Worm (Caenorhabditis elegans) whole organism, L4 larva: Measurements from ENCODE around the gene cept-1.

ENCODE experiments used
- F37D6.2 ChIP-seq: sonication (generic microtip); optimal IDR thresholded peaks from 2 replicates; lab custom pipeline; 2016; ENCODE audit warnings: mild to moderate bottlenecking, missing genetic modification characterization, missing compliant biosample characterization
- F44E2.7 ChIP-seq: fragments of 200-800 bp; sonication (Bioruptor generic); IDR thresholded peaks from 2 replicates; pipeline ENCODE4 v2.1.2; 2022; ENCODE audit warnings: missing genetic modification characterization, missing compliant biosample characterization
- Y48G9A.11 ChIP-seq: fragments of 200-800 bp; sonication (Bioruptor generic); IDR thresholded peaks from 2 replicates; pipeline ENCODE4 v1.3.6; 2022; ENCODE audit warnings: missing genetic modification reagents, missing genetic modification characterization, missing compliant biosample characterization
- ZK546.5 ChIP-seq, 2 experiments: sonication (generic microtip); optimal IDR thresholded peaks; 2 replicates each; lab custom pipeline; 2017; ENCODE audit warnings: missing biosample characterization in 2 of 2, missing genetic modification characterization in 2 of 2
- aha-1 ChIP-seq: fragments of 150-350 bp; peaks from one replicate; lab custom pipeline; 2014; ENCODE audit warnings: missing biosample characterization, missing genetic modification characterization
- aly-2 ChIP-seq: sonication (generic microtip); optimal IDR thresholded peaks from 2 replicates; lab custom pipeline; 2018; ENCODE audit warnings: missing biosample characterization, missing genetic modification characterization
- arid-1 ChIP-seq: fragments of 200-800 bp; sonication (Bioruptor generic); conservative IDR thresholded peaks from 2 replicates; pipeline ENCODE4 v1.3.6; 2022; ENCODE audit warnings: missing genetic modification reagents, missing genetic modification characterization, missing compliant biosample characterization
- ceh-28 ChIP-seq: fragments of 150-350 bp; optimal IDR thresholded peaks from 2 replicates; lab custom pipeline; 2014; ENCODE audit warnings: missing biosample characterization, missing genetic modification reagents, missing genetic modification characterization
- cey-2 ChIP-seq: sonication (generic microtip); optimal IDR thresholded peaks from 3 replicates; lab custom pipeline; 2017; ENCODE audit warnings: missing genetic modification characterization, mild to moderate bottlenecking, missing compliant biosample characterization, antibody characterized with exemption, borderline replicate concordance; ENCODE audit not compliant: insufficient read depth
- daf-19 ChIP-seq: fragments of 200-800 bp; sonication (Bioruptor generic); conservative IDR thresholded peaks from 2 replicates; pipeline ENCODE4 v1.3.6; 2022; ENCODE audit warnings: missing genetic modification characterization, missing compliant biosample characterization
- dmd-6 ChIP-seq: fragments of 200-800 bp; sonication (Bioruptor generic); IDR thresholded peaks from 2 replicates; pipeline ENCODE4 v1.3.6; 2022; ENCODE audit warnings: missing genetic modification reagents, missing genetic modification characterization, missing compliant biosample characterization
- dmd-9 ChIP-seq: fragments of 200-800 bp; sonication (Bioruptor generic); IDR thresholded peaks from 2 replicates; pipeline ENCODE4 v1.3.6; 2022; ENCODE audit warnings: missing genetic modification reagents, missing genetic modification characterization, missing compliant biosample characterization
- dpl-1 ChIP-seq: fragments of 150-350 bp; optimal IDR thresholded peaks from 2 replicates; lab custom pipeline; 2014; ENCODE audit warnings: missing biosample characterization, missing genetic modification reagents, missing genetic modification characterization
- dve-1 ChIP-seq: sonication (generic microtip); optimal IDR thresholded peaks from 2 replicates; lab custom pipeline; 2017; ENCODE audit warnings: antibody characterized with exemption, mild to moderate bottlenecking, missing genetic modification characterization, missing compliant biosample characterization; ENCODE audit not compliant: insufficient read depth
- egl-43 ChIP-seq: fragments of 200-800 bp; sonication (Bioruptor generic); IDR thresholded peaks from 2 replicates; pipeline ENCODE4 v1.3.6; 2022; ENCODE audit warnings: missing genetic modification reagents, missing genetic modification characterization, missing compliant biosample characterization
- hmg-1.1 ChIP-seq: fragments of 200-800 bp; sonication (Bioruptor generic); IDR thresholded peaks from 2 replicates; pipeline ENCODE4 v1.3.6; 2022; ENCODE audit warnings: missing genetic modification reagents, missing genetic modification characterization, missing compliant biosample characterization
- lim-7 ChIP-seq: fragments of 200-800 bp; sonication (Bioruptor generic); IDR thresholded peaks from 2 replicates; pipeline ENCODE4 v1.3.6; 2022; ENCODE audit warnings: missing genetic modification characterization, missing compliant biosample characterization
- lin-1 ChIP-seq: fragments of 200-800 bp; sonication (Bioruptor generic); IDR thresholded peaks from 2 replicates; pipeline ENCODE4 v1.3.6; 2022; ENCODE audit warnings: missing genetic modification reagents, missing genetic modification characterization, missing compliant biosample characterization
- lsy-2 ChIP-seq, 2 experiments: fragments of 150-350 bp in 1 of 2; sonication (generic microtip) in 1 of 2; optimal IDR thresholded peaks; 2 replicates each; lab custom pipeline; 2014 to 2017; ENCODE audit warnings: missing biosample characterization in 2 of 2, missing genetic modification characterization in 2 of 2
- mxl-2 ChIP-seq: fragments of 200-800 bp; sonication (Bioruptor generic); conservative IDR thresholded peaks from 2 replicates; pipeline ENCODE4 v1.3.6; 2022; ENCODE audit warnings: missing genetic modification reagents, missing genetic modification characterization, missing compliant biosample characterization
- nhr-11 ChIP-seq: fragments of 150-350 bp; optimal IDR thresholded peaks from 2 replicates; lab custom pipeline; 2014; ENCODE audit warnings: missing biosample characterization, missing genetic modification characterization
- nhr-25 ChIP-seq: sonication (generic microtip); optimal IDR thresholded peaks from 2 replicates; lab custom pipeline; 2017; ENCODE audit warnings: missing genetic modification characterization, mild to moderate bottlenecking, missing compliant biosample characterization, antibody characterized with exemption, moderate library complexity, borderline replicate concordance; ENCODE audit not compliant: insufficient read depth
- nhr-28 ChIP-seq: fragments of 150-350 bp; optimal IDR thresholded peaks from 2 replicates; lab custom pipeline; 2014; ENCODE audit warnings: missing biosample characterization, missing genetic modification characterization
- nhr-48 ChIP-seq: sonication (generic microtip); optimal IDR thresholded peaks from 2 replicates; lab custom pipeline; 2016; ENCODE audit warnings: mild to moderate bottlenecking, missing genetic modification characterization, missing compliant biosample characterization
- tag-97 ChIP-seq: fragments of 200-800 bp; sonication (Bioruptor generic); IDR thresholded peaks from 2 replicates; pipeline ENCODE4 v1.3.6; 2022; ENCODE audit warnings: missing genetic modification characterization, missing compliant biosample characterization
- unc-39 ChIP-seq: sonication (generic microtip); optimal IDR thresholded peaks from 2 replicates; lab custom pipeline; 2017; ENCODE audit warnings: missing biosample characterization, missing genetic modification characterization
- unc-62 ChIP-seq, 3 experiments: fragments of 150-350 bp in 1 of 3; sonication (generic microtip); optimal IDR thresholded peaks in 2 of 3; peaks in 1 of 3; 1 replicate in 1 of 3; 2 replicates in 2 of 3; lab custom pipeline; 2014 to 2017; ENCODE audit warnings: missing biosample characterization in 3 of 3, missing genetic modification characterization in 3 of 3, missing genetic modification reagents in 3 of 3, missing genotype in 1 of 3
- vab-7 ChIP-seq: fragments of 200-800 bp; sonication (Bioruptor generic); IDR thresholded peaks from 2 replicates; pipeline ENCODE4 v1.3.6; 2022; ENCODE audit warnings: missing genetic modification reagents, missing genetic modification characterization, missing compliant biosample characterization
- zfp-3 ChIP-seq: fragments of 200-800 bp; sonication (Bioruptor generic); conservative IDR thresholded peaks from 2 replicates; pipeline ENCODE4 v1.3.6; 2022; ENCODE audit warnings: missing genetic modification reagents, missing genetic modification characterization, missing compliant biosample characterization
- zip-11 ChIP-seq: fragments of 200-800 bp; sonication (Bioruptor generic); IDR thresholded peaks from 2 replicates; pipeline ENCODE4 v1.3.6; 2022; ENCODE audit warnings: missing genetic modification characterization, missing compliant biosample characterization

Gene cept-1

DNA sequence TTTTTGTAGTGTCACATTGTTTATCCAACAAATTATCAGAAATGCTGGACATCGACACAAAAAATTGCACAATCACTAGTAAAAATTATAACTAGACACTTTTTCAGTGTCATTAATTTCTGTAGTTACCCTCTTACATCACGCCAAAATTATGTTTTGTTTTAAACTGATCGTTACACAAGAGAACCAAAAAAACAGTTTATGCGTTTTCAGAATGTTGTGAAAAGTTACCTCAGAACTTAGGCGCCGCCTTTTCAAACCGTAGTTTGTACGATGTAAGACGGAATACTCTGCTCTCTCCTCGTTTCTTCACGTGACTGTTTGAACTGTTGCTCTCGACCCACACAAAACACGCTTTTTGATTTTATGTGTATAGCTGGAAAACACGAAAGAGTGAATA lies 23.4 kb upstream of the cept-1 start, which contains the start of gene pgp-13:
Gene pgp-13 (plus strand): TSS at position 301 of the 400 bp plus-strand sequence.
- TF ChIP-seq lim-7 (GFP tag; lab: Robert Waterston, UW) (no peak), aha-1 (tag; lab: Kevin White, UChicago) (peak; percentile 12), F44E2.7 (no peak), lsy-2 (tag; optimal IDR thresholded peaks at IDR 0.05; lab: Kevin White, UChicago) (no peak), dmd-6 (GFP tag; lab: Robert Waterston, UW) (0 out of 2 replicates have a peak, but pooled peaks have one; percentile 27), vab-7 (GFP tag; lab: Robert Waterston, UW) (no peak), dmd-9 (GFP tag; lab: Robert Waterston, UW) (no peak), Y48G9A.11 (GFP tag; lab: Robert Waterston, UW) (no peak), nhr-28 (tag; lab: Kevin White, UChicago) (peak; percentile 31), nhr-11 (tag; lab: Kevin White, UChicago) (no peak), ZK546.5 (tag; optimal IDR thresholded peaks at IDR 0.05; lab: Kevin White, UChicago) (no peak), F37D6.2 (tag; lab: Kevin White, UChicago) (no peak), daf-19 (no peak)

DNA sequence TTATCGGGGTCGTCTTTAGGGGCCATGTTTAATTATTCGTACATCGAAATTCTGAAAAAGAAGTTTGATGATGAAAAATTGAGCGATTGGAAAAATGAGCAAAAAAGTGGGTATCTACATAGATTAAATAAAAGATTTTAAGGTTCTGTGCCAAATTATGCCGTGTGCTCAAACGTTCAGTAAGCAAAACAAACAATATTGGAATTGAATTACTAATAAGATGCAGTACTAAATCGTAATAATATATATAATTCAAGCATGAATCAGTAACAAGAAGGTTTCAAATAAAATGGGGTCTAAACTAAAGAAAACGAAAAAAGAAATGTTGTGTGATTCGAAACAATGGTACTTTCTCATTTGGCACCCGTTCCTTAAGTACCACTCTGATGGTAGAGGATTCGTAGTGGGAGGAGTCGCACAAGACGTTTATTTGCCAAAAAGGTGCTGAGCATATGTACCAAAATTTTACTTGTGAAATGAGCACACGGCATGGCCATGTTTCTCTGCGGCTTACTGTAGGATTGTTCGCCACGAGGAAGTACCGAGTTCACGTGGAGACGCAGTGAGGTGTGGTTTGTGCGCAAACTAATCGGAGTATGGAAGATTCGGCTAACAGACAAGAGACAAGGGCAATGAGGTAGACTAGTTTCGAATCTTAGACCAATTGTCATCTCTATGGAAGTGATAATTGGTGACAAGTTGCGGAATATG lies 12.2 kb upstream of the cept-1 start, which contains the start of gene pgp-14:
Gene pgp-14 (minus strand): TSS at position 51 of the 711 bp plus-strand sequence.
- no peak for TF ChIP-seq dve-1 (tag; lab: Kevin White, UChicago)
- TF ChIP-seq ceh-28 (tag; lab: Kevin White, UChicago): no peak
- TF ChIP-seq mxl-2 (GFP tag; lab: Robert Waterston, UW): no peak
- no peak for TF ChIP-seq nhr-25 (tag; lab: Kevin White, UChicago)
- TF ChIP-seq unc-62 (GFP tag; optimal IDR thresholded peaks at IDR 0.05 in 1 of 2; lab: Kevin White, UChicago): no peak
- no peak for TF ChIP-seq unc-62 (tag; optimal IDR thresholded peaks at IDR 0.05; lab: Kevin White, UChicago)
- TF ChIP-seq egl-43 (GFP tag; lab: Robert Waterston, UW): 0 out of 2 replicates have a peak, but pooled peaks have one; percentile 27

DNA sequence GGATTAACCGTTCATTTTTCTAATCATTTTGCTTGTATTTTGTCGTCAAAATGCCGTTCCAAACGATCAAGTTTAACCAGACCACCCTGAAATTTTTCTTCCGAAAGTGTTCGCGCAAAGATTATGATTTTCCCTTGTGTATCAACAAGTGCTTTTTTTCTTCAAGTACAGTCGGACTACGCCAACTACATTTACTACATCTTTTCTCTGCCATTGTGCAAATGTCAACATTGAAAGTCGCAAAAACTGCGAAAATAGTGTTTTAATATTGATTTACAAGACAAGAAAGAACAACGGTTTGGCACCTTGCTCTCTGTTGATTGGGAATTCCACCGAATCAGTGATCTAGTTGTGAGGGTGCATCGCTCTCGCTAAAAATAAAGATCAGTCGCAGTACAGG lies 11.1 kb upstream of the cept-1 start:
- no peak for TF ChIP-seq nhr-48 (tag; lab: Kevin White, UChicago)
- no peak for TF ChIP-seq dpl-1 (GFP tag; lab: Kevin White, UChicago)
- no peak for TF ChIP-seq tag-97
- no peak for TF ChIP-seq zfp-3
- no peak for TF ChIP-seq cey-2 (tag; lab: Kevin White, UChicago)
- peak; percentile 27 for TF ChIP-seq nhr-28 (tag; lab: Kevin White, UChicago)
- TF ChIP-seq lin-1 (GFP tag; lab: Robert Waterston, UW): no peak
- no peak for TF ChIP-seq zip-11

DNA sequence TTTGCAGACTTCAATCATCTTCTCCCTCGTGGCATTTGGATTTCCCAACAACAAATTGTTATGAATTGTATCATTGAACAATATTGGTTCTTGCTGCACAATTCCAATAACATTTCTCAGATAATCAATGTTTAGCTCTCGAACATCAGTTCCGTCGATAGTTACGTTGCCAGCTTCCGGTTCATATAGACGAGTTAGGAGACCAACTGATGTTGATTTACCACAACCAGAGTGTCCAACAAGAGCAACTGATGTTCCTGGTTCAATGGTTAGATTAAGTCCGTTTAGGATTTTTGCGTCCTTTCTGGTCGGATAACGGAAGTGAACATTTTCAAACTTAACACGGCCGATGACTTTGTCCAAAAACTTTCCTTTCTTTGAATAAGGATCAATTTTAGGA lies 7.8 kb upstream of the cept-1 start:
- TF ChIP-seq unc-39 (tag; lab: Kevin White, UChicago) (no peak), arid-1 (GFP tag; lab: Robert Waterston, UW) (no peak), unc-62 (GFP tag; optimal IDR thresholded peaks at IDR 0.05 in 1 of 2; lab: Kevin White, UChicago) (peak in 1 of 2 experiments; percentile 78), unc-62 (tag; optimal IDR thresholded peaks at IDR 0.05; lab: Kevin White, UChicago) (no peak), aly-2 (tag; lab: Kevin White, UChicago) (no peak)

DNA sequence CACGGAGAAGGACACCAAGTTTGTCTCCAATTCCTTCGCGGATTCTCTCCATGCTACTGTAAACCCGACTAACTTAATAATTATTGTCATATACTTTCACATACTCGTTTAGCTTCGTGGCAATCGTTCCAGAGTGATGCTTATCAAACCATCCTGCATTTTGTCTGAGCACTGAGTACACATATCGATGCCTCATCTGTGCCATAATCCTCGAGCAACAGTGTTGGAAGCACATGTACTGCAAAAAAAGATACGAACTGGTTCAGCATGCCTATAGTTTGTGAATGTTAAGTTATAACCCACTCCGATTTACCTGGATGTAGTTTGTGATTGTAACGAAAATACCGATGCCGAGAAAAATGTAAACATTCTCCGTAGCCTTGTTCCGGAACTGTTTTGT lies 6.9 kb upstream of the cept-1 start:
- TF ChIP-seq unc-62 (GFP tag; optimal IDR thresholded peaks at IDR 0.05 in 1 of 2; lab: Kevin White, UChicago): peak in 1 of 2 experiments; percentile 91
- no peak for TF ChIP-seq unc-62 (tag; optimal IDR thresholded peaks at IDR 0.05; lab: Kevin White, UChicago)
- TF ChIP-seq hmg-1.1 (GFP tag; lab: Robert Waterston, UW): no peak
